Worm (Caenorhabditis elegans) whole organism, mixed stage, embryonic: ENCODE results near the gene Y73C8B.5.

Source experiments
- M03D4.4 ChIP-seq: sonication (generic microtip); optimal IDR thresholded peaks from 2 replicates; lab custom pipeline; 2017; ENCODE audit warnings: mild to moderate bottlenecking, missing genetic modification characterization, missing compliant biosample characterization
- bed-3 ChIP-seq: fragments of 200-800 bp; sonication (Bioruptor generic); optimal IDR thresholded peaks from 3 replicates; lab custom pipeline; 2018; ENCODE audit warnings: mild to moderate bottlenecking, missing genetic modification characterization, moderate library complexity, missing compliant biosample characterization
- blmp-1 ChIP-seq: fragments of 150-350 bp; optimal IDR thresholded peaks from 2 replicates; lab custom pipeline; 2014; ENCODE audit warnings: missing biosample characterization, missing genetic modification characterization
- ceh-39 ChIP-seq: fragments of 150-350 bp; optimal IDR thresholded peaks from 2 replicates; lab custom pipeline; 2014; ENCODE audit warnings: missing biosample characterization, missing genetic modification characterization
- ceh-43 ChIP-seq: fragments of 200-800 bp; sonication (Bioruptor generic); optimal IDR thresholded peaks from 2 replicates; lab custom pipeline; 2018; ENCODE audit warnings: mild to moderate bottlenecking, missing genetic modification characterization, moderate library complexity, missing compliant biosample characterization
- ces-1 ChIP-seq: fragments of 150-350 bp; optimal IDR thresholded peaks from 2 replicates; lab custom pipeline; 2014; ENCODE audit warnings: missing biosample characterization, missing genetic modification reagents, missing genetic modification characterization
- cnd-1 ChIP-seq: fragments of 200-800 bp; sonication (Bioruptor generic); optimal IDR thresholded peaks from 2 replicates; lab custom pipeline; 2018; ENCODE audit warnings: mild to moderate bottlenecking, missing genetic modification characterization, missing compliant biosample characterization
- drap-1 ChIP-seq: fragments of 200-800 bp; sonication (Bioruptor generic); optimal IDR thresholded peaks from 3 replicates; lab custom pipeline; 2018; ENCODE audit warnings: mild to moderate bottlenecking, missing genetic modification characterization, missing compliant biosample characterization
- elt-3 ChIP-seq: fragments of 150-350 bp; optimal IDR thresholded peaks from 2 replicates; lab custom pipeline; 2014; ENCODE audit warnings: missing biosample characterization, missing genetic modification characterization
- flh-1 ChIP-seq: fragments of 200-800 bp; sonication (Bioruptor generic); optimal IDR thresholded peaks from 2 replicates; lab custom pipeline; 2018; ENCODE audit warnings: mild to moderate bottlenecking, missing genetic modification characterization, moderate library complexity, missing compliant biosample characterization
- ham-2 ChIP-seq: fragments of 200-800 bp; sonication (Bioruptor generic); optimal IDR thresholded peaks from 2 replicates; lab custom pipeline; 2018; ENCODE audit warnings: mild to moderate bottlenecking, missing genetic modification characterization, missing compliant biosample characterization
- hlh-1 ChIP-seq: fragments of 150-350 bp; optimal IDR thresholded peaks from 2 replicates; lab custom pipeline; 2014; ENCODE audit warnings: missing biosample characterization, missing genetic modification reagents, missing genetic modification characterization
- lsy-2 ChIP-seq: fragments of 150-350 bp; optimal IDR thresholded peaks from 2 replicates; lab custom pipeline; 2014; ENCODE audit warnings: missing biosample characterization, missing genetic modification characterization
- mab-5 ChIP-seq: fragments of 150-350 bp; optimal IDR thresholded peaks from 2 replicates; lab custom pipeline; 2014; ENCODE audit warnings: missing biosample characterization, missing genetic modification characterization
- mep-1 ChIP-seq: fragments of 150-350 bp; optimal IDR thresholded peaks from 2 replicates; lab custom pipeline; 2017; ENCODE audit warnings: missing biosample characterization, missing genetic modification reagents, missing genetic modification characterization, inconsistent platforms
- mls-2 ChIP-seq: sonication (generic microtip); optimal IDR thresholded peaks from 2 replicates; lab custom pipeline; 2016; ENCODE audit warnings: mild to moderate bottlenecking, missing genetic modification characterization, moderate library complexity, missing compliant biosample characterization
- nhr-12 ChIP-seq: fragments of 150-350 bp; optimal IDR thresholded peaks from 2 replicates; lab custom pipeline; 2014; ENCODE audit warnings: missing biosample characterization, missing genetic modification characterization
- nhr-237 ChIP-seq: fragments of 150-350 bp; optimal IDR thresholded peaks from 2 replicates; lab custom pipeline; 2014; ENCODE audit warnings: missing biosample characterization, missing genetic modification characterization
- nhr-28 ChIP-seq: fragments of 150-350 bp; optimal IDR thresholded peaks from 2 replicates; lab custom pipeline; 2014; ENCODE audit warnings: missing biosample characterization, missing genetic modification characterization
- nhr-76 ChIP-seq: sonication (generic microtip); optimal IDR thresholded peaks from 2 replicates; lab custom pipeline; 2017; ENCODE audit warnings: missing biosample characterization, missing genetic modification characterization
- pha-4 ChIP-seq: fragments of 150-350 bp; optimal IDR thresholded peaks from 2 replicates; lab custom pipeline; 2018; ENCODE audit warnings: missing biosample characterization, missing genetic modification reagents, missing genetic modification characterization
- sem-2 ChIP-seq: fragments of 200-800 bp; sonication (Bioruptor generic); optimal IDR thresholded peaks from 2 replicates; lab custom pipeline; 2018; ENCODE audit warnings: mild to moderate bottlenecking, missing genetic modification characterization, missing compliant biosample characterization
- snpc-4 ChIP-seq: fragments of 150-350 bp; optimal IDR thresholded peaks from 2 replicates; lab custom pipeline; 2014; ENCODE audit warnings: missing biosample characterization, missing genetic modification characterization
- sptf-1 ChIP-seq: sonication (generic microtip); optimal IDR thresholded peaks from 2 replicates; lab custom pipeline; 2017; ENCODE audit warnings: mild to moderate bottlenecking, missing genetic modification characterization, moderate library complexity, missing compliant biosample characterization
- tbx-8 ChIP-seq: fragments of 200-800 bp; sonication (Bioruptor generic); optimal IDR thresholded peaks from 2 replicates; lab custom pipeline; 2018; ENCODE audit warnings: mild to moderate bottlenecking, missing genetic modification characterization, moderate library complexity, missing compliant biosample characterization
- unc-120 ChIP-seq: sonication (generic microtip); optimal IDR thresholded peaks from 2 replicates; lab custom pipeline; 2017; ENCODE audit warnings: missing genetic modification characterization, missing compliant biosample characterization; ENCODE audit not compliant: poor library complexity, severe bottlenecking
- unc-39 ChIP-seq: fragments of 150-350 bp; optimal IDR thresholded peaks from 2 replicates; lab custom pipeline; 2014; ENCODE audit warnings: missing biosample characterization, missing genetic modification characterization
- unc-62 ChIP-seq: fragments of 150-350 bp; optimal IDR thresholded peaks from 2 replicates; lab custom pipeline; 2014; ENCODE audit warnings: missing biosample characterization, missing genetic modification reagents, missing genetic modification characterization
- zip-8 ChIP-seq: fragments of 150-350 bp; optimal IDR thresholded peaks from 2 replicates; lab custom pipeline; 2014; ENCODE audit warnings: missing biosample characterization, missing genetic modification characterization
- ztf-11 ChIP-seq: fragments of 150-350 bp; optimal IDR thresholded peaks from 2 replicates; lab custom pipeline; 2014; ENCODE audit warnings: missing biosample characterization, missing genetic modification characterization

Gene Y73C8B.5

DNA sequence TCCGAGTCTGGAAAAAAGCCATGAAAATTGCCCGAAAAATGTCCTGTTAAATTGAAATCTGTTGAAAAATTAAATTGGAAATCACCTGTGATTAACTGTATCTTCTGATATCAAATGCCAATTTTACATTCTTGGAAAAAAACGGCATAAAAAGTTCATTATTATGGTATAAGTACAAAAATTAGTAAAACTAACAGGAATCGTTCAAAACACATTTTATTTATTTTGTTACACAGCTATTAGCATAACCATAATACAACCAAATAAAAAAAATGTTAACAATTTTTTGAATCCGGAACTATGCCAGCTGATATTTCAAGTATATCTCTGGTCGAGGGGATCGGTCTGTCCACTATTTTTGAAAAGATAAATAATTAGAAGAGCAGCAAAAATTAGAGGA is 33.5 kb downstream of the Y73C8B.5 start, which contains the start of gene K08D9.10:
K08D9.10 (plus strand) TSS at position 301 of the 400 bp plus-strand sequence.
- TF ChIP-seq drap-1 (GFP tag; lab: Kevin White, UChicago), result no peak
- TF ChIP-seq unc-120 (tag; lab: Kevin White, UChicago), result no peak
- TF ChIP-seq ztf-11 (tag; lab: Kevin White, UChicago), result no peak
- TF ChIP-seq elt-3 (tag; lab: Kevin White, UChicago), result no peak
- no peak for TF ChIP-seq ceh-39 (tag; lab: Kevin White, UChicago)
- no peak for TF ChIP-seq zip-8 (tag; lab: Kevin White, UChicago)
- no peak for TF ChIP-seq mls-2
- TF ChIP-seq unc-39, result no peak
- no peak for TF ChIP-seq nhr-12 (tag; lab: Kevin White, UChicago)
- TF ChIP-seq unc-62, result no peak
- TF ChIP-seq, all 35 proteins: peak for 0

DNA sequence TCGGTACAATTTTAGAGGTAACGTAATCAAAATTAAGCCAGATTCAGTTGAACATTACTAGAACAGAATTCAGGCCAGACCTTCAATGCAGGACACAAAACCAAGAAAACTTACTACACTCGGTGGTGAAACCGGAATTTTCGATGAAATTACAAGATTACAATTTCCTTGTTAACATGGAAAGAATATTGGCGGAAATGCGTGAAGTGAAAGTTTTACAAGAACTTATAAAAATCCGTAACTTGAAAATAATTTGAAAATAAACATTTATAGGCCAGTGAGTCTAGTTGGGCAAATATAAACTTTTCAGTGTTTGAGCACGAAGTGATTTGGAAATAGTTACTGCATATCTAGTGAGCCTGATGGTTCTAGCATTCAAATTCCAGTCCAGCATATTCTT is 37.8 kb downstream of the Y73C8B.5 start, which contains the start of gene K08D9.6:
K08D9.6 (minus strand) TSS at position 101 of the 400 bp plus-strand sequence.
- TF ChIP-seq snpc-4 (tag; lab: Kevin White, UChicago) (no peak), bed-3 (GFP tag; lab: Kevin White, UChicago) (no peak), ceh-39 (tag; lab: Kevin White, UChicago) (no peak), elt-3 (tag; lab: Kevin White, UChicago) (no peak), M03D4.4 (tag; lab: Kevin White, UChicago) (no peak), unc-120 (tag; lab: Kevin White, UChicago) (no peak), blmp-1 (no peak), mep-1 (tag; lab: Kevin White, UChicago) (no peak)

- no peak for TF ChIP-seq cnd-1 (tag; lab: Kevin White, UChicago)
- no peak for TF ChIP-seq bed-3 (GFP tag; lab: Kevin White, UChicago)
- no peak for TF ChIP-seq nhr-237 (tag; lab: Kevin White, UChicago)
- no peak for TF ChIP-seq ces-1 (GFP tag; lab: Kevin White, UChicago)
- TF ChIP-seq sptf-1, result no peak
- no peak for TF ChIP-seq ceh-43
- TF ChIP-seq unc-120 (tag; lab: Kevin White, UChicago), result no peak
Measured at ce11 chrV:3236610-3237009, 39.5 kb downstream of the Y73C8B.5 start, which contains the start of the genes K08D9.9 and str-16. Gene K08D9.9, minus strand, starts transcription at chrV:3236710. Gene str-16, plus strand, starts transcription at chrV:3236875.

DNA sequence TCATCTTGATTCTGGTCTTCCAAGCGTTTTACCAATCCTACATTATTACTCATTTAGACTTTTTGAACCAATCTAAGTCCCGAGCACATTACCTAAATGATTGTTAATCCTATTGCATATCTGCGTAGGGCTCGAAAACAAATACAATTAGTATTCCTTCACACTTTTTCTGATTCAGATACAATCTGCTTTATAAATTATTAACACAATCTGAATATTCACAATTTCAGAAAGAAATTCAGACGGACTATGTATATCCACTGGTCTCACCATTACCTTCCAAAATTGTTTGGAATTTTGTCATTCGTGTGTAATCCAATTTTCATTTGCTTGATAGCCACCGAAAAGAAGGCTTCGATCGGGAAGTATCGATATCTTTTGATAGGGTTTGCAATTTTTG is 44.1 kb downstream of the Y73C8B.5 start, which contains the start of gene srj-11:
srj-11 (plus strand) TSS at position 250 of the 400 bp plus-strand sequence.
- TF ChIP-seq unc-62, result no peak
- no peak for TF ChIP-seq flh-1
- TF ChIP-seq sem-2, result no peak
- TF ChIP-seq, all 35 proteins: peak for 0

ce11 chrV:3242984-3243383 is 45.9 kb downstream of the Y73C8B.5 start, which contains the start of gene gst-23:
Gene gst-23, plus strand, starts transcription at chrV:3243284.
- TF ChIP-seq elt-3 (tag; lab: Kevin White, UChicago) (no peak), tbx-8 (GFP tag; lab: Kevin White, UChicago) (no peak), nhr-28 (tag; lab: Kevin White, UChicago) (no peak), flh-1 (no peak), unc-120 (tag; lab: Kevin White, UChicago) (no peak), nhr-12 (tag; lab: Kevin White, UChicago) (no peak), mls-2 (no peak), sptf-1 (no peak), mab-5 (tag; lab: Kevin White, UChicago) (no peak), nhr-237 (tag; lab: Kevin White, UChicago) (no peak), zip-8 (tag; lab: Kevin White, UChicago) (no peak), pha-4 (no peak), nhr-76 (no peak), sem-2 (no peak), hlh-1 (tag; lab: Kevin White, UChicago) (no peak), lsy-2 (tag; lab: Kevin White, UChicago) (no peak)

- no peak for TF ChIP-seq bed-3 (GFP tag; lab: Kevin White, UChicago)
- TF ChIP-seq ham-2 (GFP tag; lab: Kevin White, UChicago), result no peak
Measured at ce11 chrV:3244703-3245102, 47.6 kb downstream of the Y73C8B.5 start, which contains the start of gene srj-7. Gene srj-7, plus strand, starts transcription at chrV:3245003.
